Fruit fly (Drosophila melanogaster) whole organism, embryonic: ENCODE measurements around the gene CG15365.

ENCODE experiments used
- Adf1 ChIP-seq: fragments of 200-800 bp; sonication (Bioruptor generic); IDR thresholded peaks from 2 replicates; pipeline ENCODE4 v1.3.6; 2022; ENCODE audit warnings: missing biosample characterization, missing genetic modification characterization
- BEAF-32 ChIP-seq: fragments of 200-800 bp; sonication (Bioruptor generic); optimal IDR thresholded peaks from 3 replicates; lab custom pipeline; 2017; ENCODE audit warnings: missing biosample characterization, missing genetic modification characterization, mild to moderate bottlenecking, moderate library complexity, missing genetic modification reagents
- CG10654 ChIP-seq: fragments of 200-800 bp; sonication (Bioruptor generic); optimal IDR thresholded peaks from 2 replicates; lab custom pipeline; 2016; ENCODE audit warnings: missing biosample characterization, missing genetic modification characterization
- CG12071 ChIP-seq: fragments of 200-800 bp; sonication (Bioruptor generic); optimal IDR thresholded peaks from 3 replicates; lab custom pipeline; 2018; ENCODE audit warnings: missing biosample characterization, mild to moderate bottlenecking, missing genetic modification characterization
- CG12104 ChIP-seq: fragments of 200-800 bp; sonication (Bioruptor generic); optimal IDR thresholded peaks from 3 replicates; lab custom pipeline; 2016; ENCODE audit warnings: missing biosample characterization, missing genetic modification characterization
- CG13123 ChIP-seq: fragments of 200-800 bp; sonication (Bioruptor generic); optimal IDR thresholded peaks from 2 replicates; lab custom pipeline; 2016; ENCODE audit warnings: missing biosample characterization, missing genetic modification characterization
- CG14050 ChIP-seq: fragments of 200-800 bp; sonication (Bioruptor generic); IDR thresholded peaks from 3 replicates; pipeline ENCODE4 v1.3.6; 2022; ENCODE audit warnings: missing biosample characterization, missing genetic modification characterization
- CG1529 ChIP-seq: fragments of 200-800 bp; sonication (Bioruptor generic); optimal IDR thresholded peaks from 3 replicates; lab custom pipeline; 2018; ENCODE audit warnings: missing biosample characterization, missing genetic modification characterization
- CG1792 ChIP-seq: fragments of 200-800 bp; sonication (Bioruptor generic); optimal IDR thresholded peaks from 2 replicates; lab custom pipeline; 2016; ENCODE audit warnings: missing biosample characterization, missing genetic modification characterization
- CG31365 ChIP-seq: fragments of 200-800 bp; sonication (Bioruptor generic); optimal IDR thresholded peaks from 2 replicates; lab custom pipeline; 2018; ENCODE audit warnings: missing biosample characterization, mild to moderate bottlenecking, missing genetic modification characterization
- CG34376 ChIP-seq: fragments of 200-800 bp; sonication (Bioruptor generic); optimal IDR thresholded peaks from 2 replicates; lab custom pipeline; 2018; ENCODE audit warnings: missing biosample characterization, mild to moderate bottlenecking, missing genetic modification characterization
- CG7556 ChIP-seq: fragments of 200-800 bp; sonication (Bioruptor generic); optimal IDR thresholded peaks from 2 replicates; lab custom pipeline; 2017; ENCODE audit warnings: missing biosample characterization, mild to moderate bottlenecking, missing genetic modification characterization
- CG8359 ChIP-seq: fragments of 200-800 bp; sonication (Bioruptor generic); optimal IDR thresholded peaks from 2 replicates; lab custom pipeline; 2017; ENCODE audit warnings: missing biosample characterization, mild to moderate bottlenecking, missing genetic modification characterization, borderline replicate concordance
- CG8765 ChIP-seq: fragments of 200-800 bp; sonication (Bioruptor generic); IDR thresholded peaks from 2 replicates; pipeline ENCODE4 v1.3.6; 2022; ENCODE audit warnings: missing biosample characterization, missing genetic modification characterization
- Eip74EF ChIP-seq, 2 experiments: fragments of 200-800 bp in 1 of 2; fragments of >200 bp in 1 of 2; sonication (Bioruptor generic) in 1 of 2; optimal IDR thresholded peaks; 2 replicates each; lab custom pipeline; 2017 to 2019; ENCODE audit warnings: missing biosample characterization in 2 of 2, missing genetic modification characterization in 2 of 2, mild to moderate bottlenecking in 1 of 2, moderate library complexity in 1 of 2
- Ets65A ChIP-seq: fragments of 200-800 bp; sonication (Bioruptor generic); peaks from one replicate; lab custom pipeline; 2016; ENCODE audit warnings: missing biosample characterization, missing genetic modification characterization
- GATAe ChIP-seq: fragments of 200-800 bp; sonication (Bioruptor generic); conservative IDR thresholded peaks from 2 replicates; pipeline ENCODE4 v1.3.6; 2022; ENCODE audit warnings: missing biosample characterization, missing genetic modification characterization
- Gug ChIP-seq: fragments of 200-800 bp; sonication (Bioruptor generic); IDR thresholded peaks from 4 replicates; pipeline ENCODE4 v1.3.6; 2022; ENCODE audit warnings: missing biosample characterization, missing genetic modification characterization
- Hmr ChIP-seq: fragments of 200-800 bp; sonication (Bioruptor generic); optimal IDR thresholded peaks from 3 replicates; lab custom pipeline; 2017; ENCODE audit warnings: mild to moderate bottlenecking, missing biosample characterization, missing genetic modification reagents, missing genetic modification characterization
- Med ChIP-seq: fragments of 200-800 bp; sonication (Bioruptor generic); peaks from one replicate; lab custom pipeline; 2016; ENCODE audit warnings: missing biosample characterization, missing genetic modification characterization, mild to moderate bottlenecking, inconsistent platforms, moderate library complexity
- Mrtf ChIP-seq: fragments of 200-800 bp; sonication (Bioruptor generic); IDR thresholded peaks from 3 replicates; pipeline ENCODE4 v1.3.6; 2022; ENCODE audit warnings: missing biosample characterization, missing genetic modification characterization
- Nf-YB ChIP-seq: fragments of 200-800 bp; sonication (Bioruptor generic); optimal IDR thresholded peaks from 3 replicates; lab custom pipeline; 2019; ENCODE audit warnings: missing biosample characterization, mild to moderate bottlenecking, missing genetic modification characterization, moderate library complexity
- Opbp ChIP-seq: fragments of 200-800 bp; sonication (Bioruptor generic); IDR thresholded peaks from 3 replicates; pipeline ENCODE4 v1.3.6; 2022; ENCODE audit warnings: missing biosample characterization, missing genetic modification characterization; ENCODE audit not compliant: partially characterized antibody
- Ravus ChIP-seq: fragments of 200-800 bp; sonication (Bioruptor generic); IDR thresholded peaks from 2 replicates; pipeline ENCODE4 v1.3.6; 2022; ENCODE audit warnings: missing biosample characterization, missing genetic modification characterization
- Sox100B ChIP-seq: fragments of 200-800 bp; sonication (Bioruptor generic); optimal IDR thresholded peaks from 3 replicates; lab custom pipeline; 2018; ENCODE audit warnings: missing biosample characterization, mild to moderate bottlenecking, missing genetic modification characterization
- Spps ChIP-seq: fragments of 200-800 bp; sonication (Bioruptor generic); optimal IDR thresholded peaks from 2 replicates; lab custom pipeline; 2018; ENCODE audit warnings: missing biosample characterization, mild to moderate bottlenecking, missing genetic modification characterization
- Vsx1 ChIP-seq: fragments of 200-800 bp; sonication (Bioruptor generic); optimal IDR thresholded peaks from 2 replicates; lab custom pipeline; 2017; ENCODE audit warnings: missing biosample characterization, mild to moderate bottlenecking, missing genetic modification characterization, missing genetic modification reagents
- ab ChIP-seq: fragments of 200-800 bp; sonication (Bioruptor generic); optimal IDR thresholded peaks from 2 replicates; lab custom pipeline; 2016; ENCODE audit warnings: missing biosample characterization, missing genetic modification characterization
- amos ChIP-seq: fragments of 200-800 bp; sonication (Bioruptor generic); IDR thresholded peaks from 2 replicates; pipeline ENCODE4 v1.3.6; 2022; ENCODE audit warnings: missing biosample characterization, missing genetic modification characterization; ENCODE audit not compliant: partially characterized antibody
- ara ChIP-seq: fragments of 200-800 bp; sonication (Bioruptor generic); IDR thresholded peaks from 2 replicates; pipeline ENCODE4 v1.3.6; 2022; ENCODE audit warnings: missing biosample characterization, missing genetic modification characterization
- bowl ChIP-seq: fragments of 200-800 bp; sonication (Bioruptor generic); IDR thresholded peaks from 2 replicates; pipeline ENCODE4 v1.3.6; 2022; ENCODE audit warnings: missing biosample characterization, missing genetic modification characterization
- br ChIP-seq: fragments of >200 bp; optimal IDR thresholded peaks from 2 replicates; lab custom pipeline; 2017
- btn ChIP-seq: fragments of 200-800 bp; sonication (Bioruptor generic); optimal IDR thresholded peaks from 2 replicates; lab custom pipeline; 2016; ENCODE audit warnings: missing biosample characterization, missing genetic modification characterization
- corto ChIP-seq: fragments of 200-800 bp; sonication (Bioruptor generic); optimal IDR thresholded peaks from 2 replicates; lab custom pipeline; 2016; ENCODE audit warnings: missing biosample characterization, mild to moderate bottlenecking, missing genetic modification characterization, moderate library complexity
- dpn ChIP-seq, 2 experiments: fragments of 200-800 bp; sonication (Bioruptor generic); optimal IDR thresholded peaks; 3 replicates each; lab custom pipeline; 2016; ENCODE audit warnings: missing biosample characterization in 2 of 2, missing genetic modification characterization in 2 of 2
- gcm2 ChIP-seq: fragments of 200-800 bp; sonication (Bioruptor generic); optimal IDR thresholded peaks from 2 replicates; lab custom pipeline; 2016; ENCODE audit warnings: missing biosample characterization, missing genetic modification characterization
- gsb-n ChIP-seq: fragments of 200-800 bp; sonication (Bioruptor generic); optimal IDR thresholded peaks from 3 replicates; lab custom pipeline; 2018; ENCODE audit warnings: missing biosample characterization, mild to moderate bottlenecking, missing genetic modification characterization
- hkb ChIP-seq, 2 experiments: fragments of 200-800 bp in 1 of 2; fragments of >200 bp in 1 of 2; sonication (Bioruptor generic) in 1 of 2; IDR thresholded peaks in 1 of 2; optimal IDR thresholded peaks in 1 of 2; 2 replicates each; pipeline versions ENCODE4 v1.3.6 to Lab custom; 2017 to 2022; ENCODE audit warnings: missing biosample characterization in 1 of 2, missing genetic modification characterization in 1 of 2
- jumu ChIP-seq: fragments of 200-800 bp; sonication (Bioruptor generic); optimal IDR thresholded peaks from 3 replicates; lab custom pipeline; 2016; ENCODE audit warnings: missing biosample characterization, missing genetic modification characterization
- knrl ChIP-seq: fragments of 200-800 bp; sonication (Bioruptor generic); IDR thresholded peaks from 3 replicates; pipeline ENCODE4 v1.3.6; 2022; ENCODE audit warnings: missing biosample characterization, missing genetic modification characterization; ENCODE audit not compliant: partially characterized antibody
- mam ChIP-seq: fragments of 200-800 bp; sonication (Bioruptor generic); optimal IDR thresholded peaks from 3 replicates; lab custom pipeline; 2016; ENCODE audit warnings: missing biosample characterization, missing genetic modification characterization
- nmo ChIP-seq: fragments of 200-800 bp; sonication (Bioruptor generic); optimal IDR thresholded peaks from 2 replicates; lab custom pipeline; 2018; ENCODE audit warnings: missing biosample characterization, mild to moderate bottlenecking, missing genetic modification characterization, moderate library complexity
- p53 ChIP-seq: fragments of 200-800 bp; sonication (Bioruptor generic); optimal IDR thresholded peaks from 2 replicates; lab custom pipeline; 2016; ENCODE audit warnings: missing biosample characterization, missing genetic modification characterization
- peb ChIP-seq: fragments of 200-800 bp; sonication (Bioruptor generic); IDR thresholded peaks from 2 replicates; pipeline ENCODE4 v1.3.6; 2022; ENCODE audit warnings: missing biosample characterization, missing genetic modification characterization
- pita ChIP-seq: fragments of 200-800 bp; sonication (Bioruptor generic); optimal IDR thresholded peaks from 2 replicates; lab custom pipeline; 2017; ENCODE audit warnings: missing biosample characterization, mild to moderate bottlenecking, missing genetic modification characterization
- pnt ChIP-seq: fragments of 200-800 bp; sonication (Bioruptor generic); optimal IDR thresholded peaks from 3 replicates; lab custom pipeline; 2016; ENCODE audit warnings: missing biosample characterization, missing genetic modification characterization
- sc ChIP-seq, 3 experiments: fragments of >200 bp in 2 of 3; fragments of 200-800 bp in 1 of 3; sonication (Bioruptor generic) in 1 of 3; optimal IDR thresholded peaks; 2 replicates in 2 of 3; 3 replicates in 1 of 3; lab custom pipeline; 2017; ENCODE audit warnings: mild to moderate bottlenecking in 1 of 3, missing biosample characterization in 1 of 3, missing genetic modification characterization in 1 of 3, missing genetic modification reagents in 1 of 3
- sob ChIP-seq: fragments of 200-800 bp; sonication (Bioruptor generic); IDR thresholded peaks from 2 replicates; pipeline ENCODE4 v1.3.6; 2022; ENCODE audit warnings: missing biosample characterization, missing genetic modification characterization
- ssp ChIP-seq: fragments of 200-800 bp; sonication (Bioruptor generic); IDR thresholded peaks from 2 replicates; pipeline ENCODE4 v1.3.6; 2022; ENCODE audit warnings: missing biosample characterization, missing genetic modification characterization
- tgo ChIP-seq: fragments of 200-800 bp; sonication (Bioruptor generic); IDR thresholded peaks from 3 replicates; pipeline ENCODE4 v1.3.6; 2022; ENCODE audit warnings: missing biosample characterization, missing genetic modification characterization

The CG15365 gene

dm6 chrX:9080962-9081361 is 13.2 kb upstream of the CG15365 start, which contains the start of the genes CG7246 and HP1b (continued):
- TF ChIP-seq p53 (GFP tag; lab: Kevin White, UChicago) (no peak), bowl (0 out of 2 replicates have a peak, but pooled peaks have one; percentile 50), CG8359 (GFP tag; lab: Kevin White, UChicago) (no peak), Spps (tag; lab: Kevin White, UChicago) (peak; percentile 45), Ravus (GFP tag; lab: Robert Waterston, UW) (peak; percentile 32), ara (peak; percentile 54; the same call in 1 of the 2 replicates), Med (GFP tag; lab: Kevin White, UChicago) (peak; percentile 90), GATAe (GFP tag; lab: Robert Waterston, UW) (no peak), CG31365 (tag; lab: Kevin White, UChicago) (no peak), CG13123 (peak; percentile 47), gcm2 (GFP tag; lab: Kevin White, UChicago) (no peak), knrl (GFP tag; lab: Robert Waterston, UW) (peak; percentile 84), corto (GFP tag; lab: Kevin White, UChicago) (no peak), br (lab: Kevin White, UChicago) (no peak), tgo (GFP tag; lab: Robert Waterston, UW) (peak; percentile 72), Nf-YB (no peak), ssp (GFP tag; lab: Robert Waterston, UW) (peak; percentile 64), gsb-n (tag; lab: Kevin White, UChicago) (peak; percentile 42), CG10654 (peak; percentile 42), dpn (GFP tag; optimal IDR thresholded peaks at IDR 0.05; lab: Kevin White, UChicago) (peak; percentile 50 to 59), CG12071 (GFP tag; lab: Kevin White, UChicago) (no peak), pita (no peak), sc (optimal IDR thresholded peaks at IDR 0.05; lab: Kevin White, UChicago) (no peak), sc (GFP tag; optimal IDR thresholded peaks at IDR 0.05; lab: Kevin White, UChicago) (peak; percentile 11), btn (GFP tag; lab: Kevin White, UChicago) (no peak), Ets65A (peak; percentile 92), CG12104 (GFP tag; lab: Kevin White, UChicago) (peak; percentile 40), ab (GFP tag; lab: Kevin White, UChicago) (no peak), Adf1 (GFP tag; lab: Robert Waterston, UW) (peak; percentile 44; the same call in 1 of the 2 replicates), CG1792 (GFP tag; lab: Kevin White, UChicago) (no peak), Eip74EF (GFP tag; optimal IDR thresholded peaks at IDR 0.05; lab: Kevin White, UChicago) (no peak), Sox100B (GFP tag; lab: Kevin White, UChicago) (peak; percentile 44), Mrtf (peak; percentile 8; the same call in 1 of the 3 replicates), nmo (GFP tag; lab: Kevin White, UChicago) (peak; percentile 77), CG8765 (0 out of 2 replicates have a peak, but pooled peaks have one; percentile 40), hkb (optimal IDR thresholded peaks at IDR 0.05; lab: Kevin White, UChicago) (no peak), hkb (GFP tag; IDR thresholded peaks at IDR 0.05; lab: Robert Waterston, UW) (peak; percentile 70), CG1529 (GFP tag; lab: Kevin White, UChicago) (peak; percentile 37), CG7556 (GFP tag; lab: Kevin White, UChicago) (peak; percentile 44), amos (GFP tag; lab: Robert Waterston, UW) (peak; percentile 68; the same call in 1 of the 2 replicates), mam (GFP tag; lab: Kevin White, UChicago) (peak; percentile 59), Gug (GFP tag; lab: Robert Waterston, UW) (peak; percentile 70; the same call in 2 of the 4 replicates), CG34376 (GFP tag; lab: Kevin White, UChicago) (peak; percentile 19), Opbp (GFP tag; lab: Robert Waterston, UW) (peak; percentile 54; the same call in 2 of the 3 replicates), CG14050 (peak; percentile 57; the same call in 2 of the 3 replicates), Hmr (GFP tag; lab: Kevin White, UChicago) (peak; percentile 53), peb (GFP tag; lab: Robert Waterston, UW) (peak; percentile 60), BEAF-32 (GFP tag; lab: Kevin White, UChicago) (peak; percentile 73), Vsx1 (GFP tag; lab: Kevin White, UChicago) (peak; percentile 42), sob (peak; percentile 89), pnt (GFP tag; lab: Kevin White, UChicago) (no peak), jumu (GFP tag; lab: Kevin White, UChicago) (peak; percentile 8)
